Worm (Caenorhabditis elegans): Measurements from ENCODE around the gene far-7.

far-7 gene

ce11 chrII:296911-297440 lies 22.6 kb upstream of the far-7 start, which contains the start of the genes clec-117 and B0432.1:
TSS of gene clec-117 (minus strand) at chrII:297011.
TSS of gene B0432.1 (plus strand) at chrII:297390.
- TF ChIP-seq nhr-129 (tag; optimal IDR thresholded peaks at IDR 0.05), result no peak
- no peak for TF ChIP-seq blmp-1 (tag; optimal IDR thresholded peaks at IDR 0.05; ENCODE audit: insufficient read depth)
- TF ChIP-seq peb-1 (tag; optimal IDR thresholded peaks at IDR 0.05), result no peak
- no peak for TF ChIP-seq ceh-82 (tag; optimal IDR thresholded peaks at IDR 0.05)
- TF ChIP-seq nhr-6 (tag; optimal IDR thresholded peaks at IDR 0.05), result no peak
- TF ChIP-seq gmeb-1 (tag; optimal IDR thresholded peaks at IDR 0.05), result no peak
- no peak for TF ChIP-seq nhr-25 (tag; optimal IDR thresholded peaks at IDR 0.05)
- no peak for TF ChIP-seq unc-55 (GFP tag; optimal IDR thresholded peaks at IDR 0.05)
- TF ChIP-seq lsy-2 (tag; optimal IDR thresholded peaks at IDR 0.05), result no peak
- no peak for TF ChIP-seq nhr-23 (tag; optimal IDR thresholded peaks at IDR 0.05)
- no peak for TF ChIP-seq snpc-4 (tag; optimal IDR thresholded peaks at IDR 0.05)
- TF ChIP-seq zag-1 (tag; optimal IDR thresholded peaks at IDR 0.05), result no peak
- TF ChIP-seq mbf-1 (tag; optimal IDR thresholded peaks at IDR 0.05), result no peak
- TF ChIP-seq aly-2 (tag; optimal IDR thresholded peaks at IDR 0.05), result no peak
- TF ChIP-seq mdl-1 (tag; optimal IDR thresholded peaks at IDR 0.05), result no peak
- TF ChIP-seq nhr-10 (tag; optimal IDR thresholded peaks at IDR 0.05), result no peak
- TF ChIP-seq sem-4 (tag; optimal IDR thresholded peaks at IDR 0.05), result no peak
- no peak for TF ChIP-seq nhr-77 (tag; optimal IDR thresholded peaks at IDR 0.05)
- no peak for TF ChIP-seq elt-1 (tag; optimal IDR thresholded peaks at IDR 0.05)
- no peak for TF ChIP-seq mab-5 (tag; optimal IDR thresholded peaks at IDR 0.05)

DNA sequence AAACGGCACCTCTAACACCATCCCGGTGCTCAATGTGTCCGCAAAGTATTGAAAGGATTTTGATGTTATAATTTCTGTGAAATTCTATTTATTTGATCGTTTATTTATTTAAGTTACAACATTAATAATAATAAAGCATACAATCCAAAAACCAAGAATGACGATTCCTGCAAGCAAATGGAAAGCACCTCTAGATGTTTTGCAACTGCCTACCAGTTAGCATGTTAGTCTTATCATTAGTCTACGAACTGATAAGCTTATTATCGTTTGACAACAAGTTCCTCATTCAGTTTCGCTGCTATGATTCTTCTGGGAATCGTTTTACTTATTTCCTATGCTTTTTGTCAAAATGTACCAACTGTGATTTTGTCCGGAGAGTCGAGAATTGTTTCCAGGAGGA lies 19.9 kb upstream of the far-7 start, which contains the start of gene K01A2.6:
K01A2.6 (plus strand) TSS at position 301 of the 400 bp plus-strand sequence.
- TF ChIP-seq elt-3 (tag; optimal IDR thresholded peaks at IDR 0.05) (no peak), egl-27 (tag; optimal IDR thresholded peaks at IDR 0.05) (no peak), ZK546.5 (tag; optimal IDR thresholded peaks at IDR 0.05) (no peak)

ce11 chrII:300977-301772 lies 18.4 kb upstream of the far-7 start, which contains the start of gene K01A2.5:
TSS of gene K01A2.5 (plus strand) at chrII:301273.
- TF ChIP-seq aly-2 (tag; optimal IDR thresholded peaks at IDR 0.05), result no peak
- peak; percentile 99 for TF ChIP-seq blmp-1 (tag; optimal IDR thresholded peaks at IDR 0.05; ENCODE audit: insufficient read depth)
- TF ChIP-seq alr-1 (tag; optimal IDR thresholded peaks at IDR 0.05), result no peak
- no peak for TF ChIP-seq nhr-6 (tag; optimal IDR thresholded peaks at IDR 0.05)
- no peak for TF ChIP-seq nhr-10 (tag; optimal IDR thresholded peaks at IDR 0.05)
- no peak for TF ChIP-seq mab-5 (tag; optimal IDR thresholded peaks at IDR 0.05)
- TF ChIP-seq ztf-4 (tag; optimal IDR thresholded peaks at IDR 0.05), result no peak
- peak; percentile 66 for TF ChIP-seq sem-4 (tag; optimal IDR thresholded peaks at IDR 0.05)
- TF ChIP-seq mdl-1 (tag; optimal IDR thresholded peaks at IDR 0.05), result no peak
- TF ChIP-seq unc-62 (GFP tag; optimal IDR thresholded peaks at IDR 0.05), result no peak
- TF ChIP-seq skn-1 (tag; optimal IDR thresholded peaks at IDR 0.05), result no peak
- no peak for TF ChIP-seq nhr-12 (tag; optimal IDR thresholded peaks at IDR 0.05)
- peak; percentile 21 for TF ChIP-seq fos-1 (tag; optimal IDR thresholded peaks at IDR 0.05)
- TF ChIP-seq ztf-11 (tag; optimal IDR thresholded peaks at IDR 0.05), result no peak
- peak; percentile 71 for TF ChIP-seq ceh-16 (tag; optimal IDR thresholded peaks at IDR 0.05)
- no peak for TF ChIP-seq nhr-23 (tag; optimal IDR thresholded peaks at IDR 0.05)
- no peak for TF ChIP-seq lsy-2 (tag; optimal IDR thresholded peaks at IDR 0.05)
- peak; percentile 39 for TF ChIP-seq nhr-21 (tag; optimal IDR thresholded peaks at IDR 0.05)
- peak; percentile 40 for TF ChIP-seq sma-9 (GFP tag; optimal IDR thresholded peaks at IDR 0.05)
- no peak for TF ChIP-seq sma-9 (tag; optimal IDR thresholded peaks at IDR 0.05)
- TF ChIP-seq nhr-25 (tag; optimal IDR thresholded peaks at IDR 0.05), result peak; percentile 71
- TF ChIP-seq crh-2 (tag; optimal IDR thresholded peaks at IDR 0.05), result no peak

- no peak for TF ChIP-seq ama-1 (optimal IDR thresholded peaks at IDR 0.05)
- TF ChIP-seq F13H6.1 (tag; optimal IDR thresholded peaks at IDR 0.05), result no peak
- no peak for TF ChIP-seq nhr-11 (tag; optimal IDR thresholded peaks at IDR 0.05)
- no peak for TF ChIP-seq lsy-2 (tag; optimal IDR thresholded peaks at IDR 0.05)
- no peak for TF ChIP-seq ztf-4 (tag; optimal IDR thresholded peaks at IDR 0.05)
- no peak for TF ChIP-seq dmd-4 (tag; optimal IDR thresholded peaks at IDR 0.05)
- no peak for TF ChIP-seq elt-3 (tag; optimal IDR thresholded peaks at IDR 0.05)
- no peak for TF ChIP-seq fos-1 (tag; optimal IDR thresholded peaks at IDR 0.05)
- TF ChIP-seq ceh-82 (tag; optimal IDR thresholded peaks at IDR 0.05), result no peak
- TF ChIP-seq egl-27 (tag; optimal IDR thresholded peaks at IDR 0.05), result no peak
- no peak for TF ChIP-seq ztf-11 (tag; optimal IDR thresholded peaks at IDR 0.05)
- TF ChIP-seq ZK546.5 (tag; optimal IDR thresholded peaks at IDR 0.05), result no peak
- TF ChIP-seq sem-4 (tag; optimal IDR thresholded peaks at IDR 0.05), result no peak
- TF ChIP-seq nhr-10 (tag; optimal IDR thresholded peaks at IDR 0.05), result no peak
- no peak for TF ChIP-seq ztf-1 (GFP tag; conservative IDR thresholded peaks at IDR 0.05)
Observed at ce11 chrII:303927-304711, 15.5 kb upstream of the far-7 start.

Data from whole organism, L2 larva.